Worm (Caenorhabditis elegans) whole organism, L4 larva: ENCODE results near the gene C52E2.2.
A peak's percentile ranks its signal among the peaks of the same experiment; 100 is the strongest.
"Not testable (repeated sequence)": the region's sequence is repeated elsewhere in the genome, so short reads cannot be mapped to it uniquely, and the experiment has no call there.

Experiments
- D1046.2 ChIP-seq: fragments of 200-800 bp; sonication (Bioruptor generic); IDR thresholded peaks from 2 replicates; pipeline ENCODE4 v1.3.6; 2022; ENCODE audit warnings: missing genetic modification characterization, missing compliant biosample characterization
- F26F4.8 ChIP-seq: fragments of 200-800 bp; sonication (Bioruptor generic); conservative IDR thresholded peaks from 2 replicates; pipeline ENCODE4 v1.3.6; 2022; ENCODE audit warnings: missing genetic modification characterization, missing compliant biosample characterization
- F49E8.2 ChIP-seq: sonication (generic microtip); optimal IDR thresholded peaks from 2 replicates; lab custom pipeline; 2016; ENCODE audit warnings: missing compliant biosample characterization, mild to moderate bottlenecking, missing genetic modification characterization, borderline replicate concordance
- R02D3.7 ChIP-seq: fragments of 150-350 bp; sonication (generic microtip); optimal IDR thresholded peaks from 3 replicates; lab custom pipeline; 2014; ENCODE audit warnings: missing biosample characterization, missing genetic modification characterization
- T20F7.1 ChIP-seq: fragments of 200-800 bp; sonication (Bioruptor generic); optimal IDR thresholded peaks from 2 replicates; lab custom pipeline; 2018; ENCODE audit warnings: mild to moderate bottlenecking, missing genetic modification characterization, missing compliant biosample characterization
- T26A8.4 ChIP-seq: fragments of 200-800 bp; sonication (Bioruptor generic); IDR thresholded peaks from 2 replicates; pipeline ENCODE4 v1.3.6; 2022; ENCODE audit warnings: missing genetic modification characterization, missing compliant biosample characterization
- Y75B8A.6 ChIP-seq: fragments of 200-800 bp; sonication (Bioruptor generic); IDR thresholded peaks from 2 replicates; pipeline ENCODE4 v1.3.6; 2022; ENCODE audit warnings: missing genetic modification reagents, missing genetic modification characterization, missing compliant biosample characterization
- arid-1 ChIP-seq: fragments of 200-800 bp; sonication (Bioruptor generic); conservative IDR thresholded peaks from 2 replicates; pipeline ENCODE4 v1.3.6; 2022; ENCODE audit warnings: missing genetic modification reagents, missing genetic modification characterization, missing compliant biosample characterization
- daf-16 ChIP-seq, 3 experiments: sonication (generic microtip); optimal IDR thresholded peaks; 2 replicates each; lab custom pipeline; 2016 to 2017; ENCODE audit warnings: missing genetic modification characterization in 3 of 3, missing genetic modification reagents in 3 of 3, mild to moderate bottlenecking in 2 of 3, missing compliant biosample characterization in 2 of 3, missing biosample characterization in 1 of 3, moderate library complexity in 1 of 3
- dmd-6 ChIP-seq: fragments of 200-800 bp; sonication (Bioruptor generic); IDR thresholded peaks from 2 replicates; pipeline ENCODE4 v1.3.6; 2022; ENCODE audit warnings: missing genetic modification reagents, missing genetic modification characterization, missing compliant biosample characterization
- duxl-1 ChIP-seq: sonication (generic microtip); optimal IDR thresholded peaks from 2 replicates; lab custom pipeline; 2016; ENCODE audit warnings: mild to moderate bottlenecking, missing genetic modification characterization, moderate library complexity, missing compliant biosample characterization; ENCODE audit not compliant: poor library complexity
- dve-1 ChIP-seq: sonication (generic microtip); optimal IDR thresholded peaks from 2 replicates; lab custom pipeline; 2017; ENCODE audit warnings: antibody characterized with exemption, mild to moderate bottlenecking, missing genetic modification characterization, missing compliant biosample characterization; ENCODE audit not compliant: insufficient read depth
- fkh-10 ChIP-seq: fragments of 150-350 bp; optimal IDR thresholded peaks from 2 replicates; lab custom pipeline; 2014; ENCODE audit warnings: missing biosample characterization, missing genetic modification reagents, missing genetic modification characterization
- hif-1 ChIP-seq, 2 experiments: sonication (generic microtip); optimal IDR thresholded peaks; 2 replicates each; lab custom pipeline; 2016 to 2017; ENCODE audit warnings: missing compliant biosample characterization in 2 of 2, missing genetic modification characterization in 2 of 2, missing genetic modification reagents in 2 of 2, missing genotype in 2 of 2, mild to moderate bottlenecking in 1 of 2
- hlh-11 ChIP-seq: fragments of 200-800 bp; sonication (Bioruptor generic); optimal IDR thresholded peaks from 2 replicates; lab custom pipeline; 2018; ENCODE audit warnings: mild to moderate bottlenecking, missing genetic modification characterization, missing compliant biosample characterization
- hlh-30 ChIP-seq: sonication (generic microtip); optimal IDR thresholded peaks from 2 replicates; lab custom pipeline; 2017; ENCODE audit warnings: antibody characterized with exemption, mild to moderate bottlenecking, missing genetic modification characterization, missing compliant biosample characterization; ENCODE audit not compliant: insufficient read depth
- lin-29 ChIP-seq: fragments of 200-800 bp; sonication (Bioruptor generic); IDR thresholded peaks from 2 replicates; pipeline ENCODE4 v1.3.6; 2022; ENCODE audit warnings: missing genetic modification reagents, missing genetic modification characterization, missing compliant biosample characterization
- madf-5 ChIP-seq, 2 experiments: fragments of 200-800 bp; sonication (Bioruptor generic); IDR thresholded peaks; 2 replicates each; pipeline ENCODE4 v1.3.6; 2022; ENCODE audit warnings: missing compliant biosample characterization in 2 of 2, missing genetic modification characterization in 2 of 2
- madf-9 ChIP-seq: fragments of 200-800 bp; sonication (Bioruptor generic); conservative IDR thresholded peaks from 2 replicates; pipeline ENCODE4 v1.3.6; 2022; ENCODE audit warnings: missing genetic modification reagents, missing genetic modification characterization, missing compliant biosample characterization
- mes-2 ChIP-seq: sonication (generic microtip); optimal IDR thresholded peaks from 2 replicates; lab custom pipeline; 2016; ENCODE audit warnings: missing genotype, mild to moderate bottlenecking, missing genetic modification characterization, missing compliant biosample characterization; ENCODE audit not compliant: poor library complexity, severe bottlenecking
- nhr-10 ChIP-seq: fragments of 150-350 bp; optimal IDR thresholded peaks from 2 replicates; lab custom pipeline; 2014; ENCODE audit warnings: missing biosample characterization, missing genetic modification characterization
- nhr-111 ChIP-seq: fragments of 200-800 bp; sonication (Bioruptor generic); optimal IDR thresholded peaks from 2 replicates; lab custom pipeline; 2018; ENCODE audit warnings: mild to moderate bottlenecking, missing genetic modification characterization, missing compliant biosample characterization
- nhr-28 ChIP-seq: fragments of 150-350 bp; optimal IDR thresholded peaks from 2 replicates; lab custom pipeline; 2014; ENCODE audit warnings: missing biosample characterization, missing genetic modification characterization
- php-3 ChIP-seq: fragments of 200-800 bp; sonication (Bioruptor generic); IDR thresholded peaks from 2 replicates; pipeline ENCODE4 v1.3.6; 2022; ENCODE audit warnings: missing genetic modification reagents, missing genetic modification characterization, missing compliant biosample characterization
- pqm-1 ChIP-seq: sonication (generic microtip); optimal IDR thresholded peaks from 2 replicates; lab custom pipeline; 2017; ENCODE audit warnings: missing biosample characterization, missing genetic modification characterization
- rbr-2 ChIP-seq: sonication (generic microtip); optimal IDR thresholded peaks from 2 replicates; lab custom pipeline; 2016; ENCODE audit warnings: missing genotype, missing genetic modification characterization, missing compliant biosample characterization
- set-16 ChIP-seq: fragments of 200-800 bp; sonication (Bioruptor generic); IDR thresholded peaks from 2 replicates; pipeline ENCODE4 v1.3.6; 2022; ENCODE audit warnings: missing genetic modification reagents, missing genetic modification characterization, missing compliant biosample characterization
- skn-1 ChIP-seq: fragments of 150-350 bp; optimal IDR thresholded peaks from 2 replicates; lab custom pipeline; 2014; ENCODE audit warnings: missing biosample characterization, missing genetic modification characterization
- snpc-4 ChIP-seq: fragments of 150-350 bp; optimal IDR thresholded peaks from 2 replicates; lab custom pipeline; 2014; ENCODE audit warnings: missing biosample characterization, missing genetic modification characterization
- spr-3 ChIP-seq: fragments of 200-800 bp; sonication (Bioruptor generic); optimal IDR thresholded peaks from 2 replicates; lab custom pipeline; 2018; ENCODE audit warnings: mild to moderate bottlenecking, missing genetic modification characterization, missing compliant biosample characterization
- unc-130 ChIP-seq: sonication (generic microtip); optimal IDR thresholded peaks from 2 replicates; lab custom pipeline; 2016; ENCODE audit warnings: missing genetic modification reagents, missing genetic modification characterization, missing compliant biosample characterization
- zfp-3 ChIP-seq: fragments of 200-800 bp; sonication (Bioruptor generic); conservative IDR thresholded peaks from 2 replicates; pipeline ENCODE4 v1.3.6; 2022; ENCODE audit warnings: missing genetic modification reagents, missing genetic modification characterization, missing compliant biosample characterization
- zip-11 ChIP-seq: fragments of 200-800 bp; sonication (Bioruptor generic); IDR thresholded peaks from 2 replicates; pipeline ENCODE4 v1.3.6; 2022; ENCODE audit warnings: missing genetic modification characterization, missing compliant biosample characterization
- ztf-7 ChIP-seq: fragments of 150-350 bp; optimal IDR thresholded peaks from 2 replicates; lab custom pipeline; 2014; ENCODE audit warnings: missing biosample characterization, missing genetic modification characterization

Gene C52E2.2

DNA sequence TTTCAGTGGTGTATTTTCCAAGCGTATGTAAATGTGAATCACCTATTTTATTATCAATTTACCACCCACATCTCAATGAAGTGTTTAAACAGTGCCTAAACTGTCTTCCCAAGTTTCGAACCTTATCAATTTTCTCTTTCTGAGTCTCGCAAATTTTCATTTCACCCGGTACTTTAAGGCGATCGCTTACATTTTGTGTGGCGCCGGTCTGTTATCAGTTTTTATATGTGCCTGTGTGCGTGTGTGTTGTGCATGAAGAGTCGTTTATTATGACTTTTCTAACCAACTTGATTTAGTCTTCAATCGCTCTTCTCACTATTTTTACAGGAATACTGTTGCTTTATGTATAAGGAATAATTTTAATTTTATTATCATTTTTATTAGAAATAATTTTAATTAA is 29.0 kb upstream of the C52E2.2 start:
- TF ChIP-seq dmd-6 (peak; percentile 61), pqm-1 (tag; lab: Kevin White, UChicago) (peak; percentile 19), php-3 (GFP tag; lab: Robert Waterston, UW) (0 out of 2 replicates have a peak, but pooled peaks have one; percentile 32), hlh-11 (peak; percentile 16)

DNA sequence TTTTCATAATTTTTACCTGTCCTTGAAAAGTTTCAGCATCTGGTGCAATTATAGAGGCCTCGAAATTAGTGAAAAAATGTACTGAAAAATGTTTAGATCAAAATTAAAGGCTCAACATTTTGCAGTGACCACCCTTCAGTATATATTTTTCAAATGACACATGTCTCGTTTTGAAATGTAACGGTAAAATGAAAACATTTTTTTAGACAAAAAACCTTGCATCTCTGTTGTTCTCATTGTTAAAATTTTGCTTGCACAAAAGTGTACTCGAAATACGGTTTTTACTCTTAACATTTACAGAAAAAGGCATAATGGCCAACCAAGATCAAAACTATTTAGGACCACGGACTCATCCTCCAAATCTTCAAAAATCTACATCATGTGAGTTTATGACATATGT is 28.3 kb upstream of the C52E2.2 start, which contains the start of gene math-41:
Gene math-41 (plus strand): TSS at position 301 of the 400 bp plus-strand sequence.
- TF ChIP-seq set-16 (GFP tag; lab: Robert Waterston, UW); php-3 (GFP tag; lab: Robert Waterston, UW); skn-1 (tag; lab: Kevin White, UChicago): not testable (repeated sequence)

DNA sequence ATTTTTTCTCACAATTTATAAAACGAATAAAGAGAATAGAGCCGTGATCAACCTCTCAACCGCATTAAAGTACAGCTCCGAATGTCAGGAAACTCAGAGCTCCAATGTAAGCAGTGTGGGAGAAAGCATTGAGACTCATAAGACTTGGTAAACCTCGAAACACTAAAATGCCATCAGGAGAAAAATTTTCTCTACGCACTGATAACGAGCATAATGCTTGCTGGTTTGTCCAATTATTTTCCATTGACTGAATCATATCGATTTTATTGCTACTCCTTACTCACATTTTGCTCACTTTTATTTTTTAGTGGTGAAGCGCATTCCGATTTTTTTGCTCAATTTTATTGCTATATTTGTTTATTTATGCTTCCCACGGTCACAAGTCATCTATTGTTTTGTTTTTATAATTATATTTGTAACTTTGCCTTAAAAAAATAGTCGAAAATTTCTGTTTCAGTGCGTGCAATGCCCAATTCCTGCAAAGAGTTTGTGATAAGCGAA is 22.4 kb upstream of the C52E2.2 start, which contains the start of gene math-40:
Gene math-40 (plus strand): TSS at position 451 of the 501 bp plus-strand sequence.
- no peak for TF ChIP-seq R02D3.7 (tag; lab: Kevin White, UChicago)
- no peak for TF ChIP-seq unc-130
- no peak for TF ChIP-seq hlh-11
- no peak for TF ChIP-seq nhr-10
- peak; percentile 19; the same call in 1 of the 2 replicates for TF ChIP-seq dmd-6
- TF ChIP-seq dve-1 (tag; lab: Kevin White, UChicago): no peak
- TF ChIP-seq hif-1 (tag; optimal IDR thresholded peaks at IDR 0.05; lab: Kevin White, UChicago): no peak
- no peak for TF ChIP-seq zip-11 (GFP tag; lab: Robert Waterston, UW)
- TF ChIP-seq madf-5 (GFP tag; IDR thresholded peaks at IDR 0.05; lab: Robert Waterston, UW): no peak
- TF ChIP-seq pqm-1 (tag; lab: Kevin White, UChicago): peak; percentile 63

ce11 chrII:1831883-1832388 is 20.7 kb upstream of the C52E2.2 start, which contains the start of gene math-39:
Gene math-39, plus strand, starts transcription at chrII:1832338.
- peak; percentile 40 for TF ChIP-seq pqm-1 (tag; lab: Kevin White, UChicago)
- no peak for TF ChIP-seq madf-9 (GFP tag; lab: Robert Waterston, UW)
- no peak for TF ChIP-seq mes-2 (tag; lab: Kevin White, UChicago)
- no peak for TF ChIP-seq T20F7.1 (GFP tag; lab: Kevin White, UChicago)
- TF ChIP-seq spr-3: no peak
- no peak for TF ChIP-seq F49E8.2
- no peak for TF ChIP-seq Y75B8A.6
- peak; percentile 10 for TF ChIP-seq nhr-28

- TF ChIP-seq daf-16 (GFP tag; optimal IDR thresholded peaks at IDR 0.05; lab: Kevin White, UChicago): no peak
- peak; percentile 21 for TF ChIP-seq daf-16 (tag; optimal IDR thresholded peaks at IDR 0.05; lab: Kevin White, UChicago)
- TF ChIP-seq madf-9 (GFP tag; lab: Robert Waterston, UW): no peak
- TF ChIP-seq, all 104 proteins: peak for 1
Observed at ce11 chrII:1836204-1836603, 16.4 kb upstream of the C52E2.2 start, which contains the start of gene T08E11.1. Gene T08E11.1, plus strand, starts transcription at chrII:1836504.

DNA sequence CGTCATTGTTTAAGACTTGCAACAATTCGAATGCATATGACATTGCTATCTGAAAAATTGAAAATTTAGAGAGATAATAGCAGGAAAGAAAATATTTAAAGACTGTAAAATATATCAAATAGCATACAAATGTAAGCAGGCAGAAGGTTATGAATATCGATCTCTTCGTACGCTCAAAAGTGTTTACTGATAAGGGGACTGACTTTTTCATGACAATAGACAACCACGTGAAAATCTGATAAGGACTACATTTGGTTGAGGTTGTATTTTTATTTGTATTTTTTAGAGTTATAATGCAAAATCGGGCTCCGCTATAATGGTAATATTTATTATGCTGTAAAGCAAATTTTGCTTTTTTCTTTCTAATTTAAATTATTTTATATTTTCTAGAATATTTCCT is 9.7 kb upstream of the C52E2.2 start, which contains the start of the genes C52E2.5 and C52E2.4:
Gene C52E2.5 (minus strand): TSS at position 43 of the 400 bp plus-strand sequence.
Gene C52E2.4 (plus strand): TSS at position 252 of the 400 bp plus-strand sequence.
- no peak for TF ChIP-seq ztf-7
- peak; percentile 87 for TF ChIP-seq pqm-1 (tag; lab: Kevin White, UChicago)
- peak; percentile 82 for TF ChIP-seq nhr-28
- peak; percentile 58 for TF ChIP-seq dve-1 (tag; lab: Kevin White, UChicago)
- no peak for TF ChIP-seq D1046.2
- TF ChIP-seq hlh-30 (tag; lab: Kevin White, UChicago): peak; percentile 33
- TF ChIP-seq dmd-6: peak; percentile 64
- no peak for TF ChIP-seq fkh-10 (GFP tag; lab: Kevin White, UChicago)
- TF ChIP-seq nhr-111 (GFP tag; lab: Kevin White, UChicago): no peak
- 0 out of 2 replicates have a peak, but pooled peaks have one; percentile 29 for TF ChIP-seq php-3 (GFP tag; lab: Robert Waterston, UW)
- TF ChIP-seq duxl-1 (tag; lab: Kevin White, UChicago): peak; percentile 49
- TF ChIP-seq lin-29: no peak
- TF ChIP-seq snpc-4 (tag; lab: Kevin White, UChicago): no peak
- TF ChIP-seq daf-16 (GFP tag; optimal IDR thresholded peaks at IDR 0.05; lab: Kevin White, UChicago): no peak
- TF ChIP-seq daf-16 (tag; optimal IDR thresholded peaks at IDR 0.05; lab: Kevin White, UChicago): peak; percentile 96
- no peak for TF ChIP-seq zfp-3 (GFP tag; lab: Robert Waterston, UW)
- no peak for TF ChIP-seq rbr-2 (tag; lab: Kevin White, UChicago)
- no peak for TF ChIP-seq arid-1 (GFP tag; lab: Robert Waterston, UW)
- no peak for TF ChIP-seq T26A8.4
- no peak for TF ChIP-seq F26F4.8 (GFP tag; lab: Robert Waterston, UW)
